Worm (Caenorhabditis elegans) whole organism, L4 larva: ENCODE data around the gene pqn-80.

Experiments
- F49E8.2 ChIP-seq: sonication (generic microtip); optimal IDR thresholded peaks from 2 replicates; lab custom pipeline; 2016; ENCODE audit warnings: missing compliant biosample characterization, mild to moderate bottlenecking, missing genetic modification characterization, borderline replicate concordance
- Y48G9A.11 ChIP-seq: fragments of 200-800 bp; sonication (Bioruptor generic); IDR thresholded peaks from 2 replicates; pipeline ENCODE4 v1.3.6; 2022; ENCODE audit warnings: missing genetic modification reagents, missing genetic modification characterization, missing compliant biosample characterization
- aha-1 ChIP-seq: fragments of 150-350 bp; peaks from one replicate; lab custom pipeline; 2014; ENCODE audit warnings: missing biosample characterization, missing genetic modification characterization
- aly-2 ChIP-seq: sonication (generic microtip); optimal IDR thresholded peaks from 2 replicates; lab custom pipeline; 2018; ENCODE audit warnings: missing biosample characterization, missing genetic modification characterization
- ceh-82 ChIP-seq: sonication (generic microtip); optimal IDR thresholded peaks from 2 replicates; lab custom pipeline; 2017; ENCODE audit warnings: missing biosample characterization, missing genetic modification characterization
- daf-16 ChIP-seq, 3 experiments: sonication (generic microtip); optimal IDR thresholded peaks; 2 replicates each; lab custom pipeline; 2016 to 2017; ENCODE audit warnings: missing genetic modification characterization in 3 of 3, missing genetic modification reagents in 3 of 3, mild to moderate bottlenecking in 2 of 3, missing compliant biosample characterization in 2 of 3, missing biosample characterization in 1 of 3, moderate library complexity in 1 of 3
- daf-19 ChIP-seq: fragments of 200-800 bp; sonication (Bioruptor generic); conservative IDR thresholded peaks from 2 replicates; pipeline ENCODE4 v1.3.6; 2022; ENCODE audit warnings: missing genetic modification characterization, missing compliant biosample characterization
- dmd-6 ChIP-seq: fragments of 200-800 bp; sonication (Bioruptor generic); IDR thresholded peaks from 2 replicates; pipeline ENCODE4 v1.3.6; 2022; ENCODE audit warnings: missing genetic modification reagents, missing genetic modification characterization, missing compliant biosample characterization
- dmd-9 ChIP-seq: fragments of 200-800 bp; sonication (Bioruptor generic); IDR thresholded peaks from 2 replicates; pipeline ENCODE4 v1.3.6; 2022; ENCODE audit warnings: missing genetic modification reagents, missing genetic modification characterization, missing compliant biosample characterization
- dve-1 ChIP-seq: sonication (generic microtip); optimal IDR thresholded peaks from 2 replicates; lab custom pipeline; 2017; ENCODE audit warnings: antibody characterized with exemption, mild to moderate bottlenecking, missing genetic modification characterization, missing compliant biosample characterization; ENCODE audit not compliant: insufficient read depth
- hlh-11 ChIP-seq: fragments of 200-800 bp; sonication (Bioruptor generic); optimal IDR thresholded peaks from 2 replicates; lab custom pipeline; 2018; ENCODE audit warnings: mild to moderate bottlenecking, missing genetic modification characterization, missing compliant biosample characterization
- hlh-30 ChIP-seq: sonication (generic microtip); optimal IDR thresholded peaks from 2 replicates; lab custom pipeline; 2017; ENCODE audit warnings: antibody characterized with exemption, mild to moderate bottlenecking, missing genetic modification characterization, missing compliant biosample characterization; ENCODE audit not compliant: insufficient read depth
- hmg-1.1 ChIP-seq: fragments of 200-800 bp; sonication (Bioruptor generic); IDR thresholded peaks from 2 replicates; pipeline ENCODE4 v1.3.6; 2022; ENCODE audit warnings: missing genetic modification reagents, missing genetic modification characterization, missing compliant biosample characterization
- lin-38 ChIP-seq: fragments of 200-800 bp; sonication (Bioruptor generic); IDR thresholded peaks from 2 replicates; pipeline ENCODE4 v1.3.6; 2022; ENCODE audit warnings: missing genetic modification reagents, missing genetic modification characterization, missing compliant biosample characterization
- lin-39 ChIP-seq: fragments of 150-350 bp; optimal IDR thresholded peaks from 2 replicates; lab custom pipeline; 2014; ENCODE audit warnings: missing biosample characterization, missing genetic modification reagents, missing genetic modification characterization
- madf-5 ChIP-seq, 2 experiments: fragments of 200-800 bp; sonication (Bioruptor generic); IDR thresholded peaks; 2 replicates each; pipeline ENCODE4 v1.3.6; 2022; ENCODE audit warnings: missing compliant biosample characterization in 2 of 2, missing genetic modification characterization in 2 of 2
- madf-9 ChIP-seq: fragments of 200-800 bp; sonication (Bioruptor generic); conservative IDR thresholded peaks from 2 replicates; pipeline ENCODE4 v1.3.6; 2022; ENCODE audit warnings: missing genetic modification reagents, missing genetic modification characterization, missing compliant biosample characterization
- mdl-1 ChIP-seq, 2 experiments: fragments of 150-350 bp in 1 of 2; sonication (generic microtip) in 1 of 2; optimal IDR thresholded peaks; 2 replicates each; lab custom pipeline; 2014 to 2017; ENCODE audit warnings: missing biosample characterization in 2 of 2, missing genetic modification characterization in 2 of 2
- mes-2 ChIP-seq: sonication (generic microtip); optimal IDR thresholded peaks from 2 replicates; lab custom pipeline; 2016; ENCODE audit warnings: missing genotype, mild to moderate bottlenecking, missing genetic modification characterization, missing compliant biosample characterization; ENCODE audit not compliant: poor library complexity, severe bottlenecking
- mxl-3 ChIP-seq: fragments of 200-800 bp; sonication (Bioruptor generic); optimal IDR thresholded peaks from 2 replicates; lab custom pipeline; 2018; ENCODE audit warnings: mild to moderate bottlenecking, missing genetic modification characterization, missing compliant biosample characterization
- nhr-102 ChIP-seq: sonication (generic microtip); optimal IDR thresholded peaks from 2 replicates; lab custom pipeline; 2016; ENCODE audit warnings: mild to moderate bottlenecking, missing genetic modification characterization, moderate library complexity, missing compliant biosample characterization
- nhr-237 ChIP-seq: sonication (generic microtip); optimal IDR thresholded peaks from 2 replicates; lab custom pipeline; 2017; ENCODE audit warnings: missing biosample characterization, missing genetic modification characterization
- nhr-25 ChIP-seq: sonication (generic microtip); optimal IDR thresholded peaks from 2 replicates; lab custom pipeline; 2017; ENCODE audit warnings: missing genetic modification characterization, mild to moderate bottlenecking, missing compliant biosample characterization, antibody characterized with exemption, moderate library complexity, borderline replicate concordance; ENCODE audit not compliant: insufficient read depth
- nhr-28 ChIP-seq: fragments of 150-350 bp; optimal IDR thresholded peaks from 2 replicates; lab custom pipeline; 2014; ENCODE audit warnings: missing biosample characterization, missing genetic modification characterization
- nhr-42 ChIP-seq: fragments of 200-800 bp; sonication (Bioruptor generic); IDR thresholded peaks from 2 replicates; pipeline ENCODE4 v1.3.6; 2022; ENCODE audit warnings: missing genetic modification characterization, missing compliant biosample characterization
- nhr-48 ChIP-seq: sonication (generic microtip); optimal IDR thresholded peaks from 2 replicates; lab custom pipeline; 2016; ENCODE audit warnings: mild to moderate bottlenecking, missing genetic modification characterization, missing compliant biosample characterization
- nhr-76 ChIP-seq: fragments of 150-350 bp; optimal IDR thresholded peaks from 2 replicates; lab custom pipeline; 2014; ENCODE audit warnings: missing biosample characterization, missing genetic modification characterization
- nhr-77 ChIP-seq: fragments of 150-350 bp; optimal IDR thresholded peaks from 2 replicates; lab custom pipeline; 2014; ENCODE audit warnings: missing biosample characterization, missing genetic modification characterization
- pha-4 ChIP-seq, 2 experiments: fragments of 150-350 bp in 1 of 2; fragments of 200-800 bp in 1 of 2; sonication (Bioruptor generic) in 1 of 2; IDR thresholded peaks in 1 of 2; optimal IDR thresholded peaks in 1 of 2; 2 replicates each; pipeline versions ENCODE4 v1.3.6 to Lab custom; 2014 to 2022; ENCODE audit warnings: missing genetic modification characterization in 2 of 2, missing genetic modification reagents in 2 of 2, missing biosample characterization in 1 of 2, missing compliant biosample characterization in 1 of 2
- php-3 ChIP-seq: fragments of 200-800 bp; sonication (Bioruptor generic); IDR thresholded peaks from 2 replicates; pipeline ENCODE4 v1.3.6; 2022; ENCODE audit warnings: missing genetic modification reagents, missing genetic modification characterization, missing compliant biosample characterization
- snpc-4 ChIP-seq: fragments of 150-350 bp; optimal IDR thresholded peaks from 2 replicates; lab custom pipeline; 2014; ENCODE audit warnings: missing biosample characterization, missing genetic modification characterization
- tra-1 ChIP-seq: fragments of 200-800 bp; sonication (Bioruptor generic); IDR thresholded peaks from 2 replicates; pipeline ENCODE4 v1.3.6; 2022; ENCODE audit warnings: missing genetic modification reagents, missing genetic modification characterization, missing compliant biosample characterization
- zfp-3 ChIP-seq: fragments of 200-800 bp; sonication (Bioruptor generic); conservative IDR thresholded peaks from 2 replicates; pipeline ENCODE4 v1.3.6; 2022; ENCODE audit warnings: missing genetic modification reagents, missing genetic modification characterization, missing compliant biosample characterization

The pqn-80 gene

DNA sequence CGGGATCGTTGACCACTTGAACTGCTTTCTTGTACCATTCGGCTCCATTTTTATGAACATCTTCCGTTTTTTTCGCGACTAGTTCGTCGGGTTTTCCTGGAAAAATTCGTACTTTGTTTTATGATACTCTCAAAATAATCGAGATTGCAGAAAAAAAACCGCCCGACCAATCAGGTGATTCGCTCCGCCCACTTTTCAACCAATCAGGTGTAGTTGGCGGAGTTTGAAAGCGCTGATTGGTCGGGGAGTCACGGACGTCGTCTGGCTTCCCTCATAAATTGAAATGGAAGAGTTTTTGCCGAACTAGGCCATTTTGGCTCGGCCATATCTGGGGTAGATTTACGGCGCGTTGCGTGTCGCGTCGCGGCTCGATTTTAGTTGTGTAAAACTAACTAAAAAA, 26.2 kb downstream of the pqn-80 start:
- TF ChIP-seq nhr-77 (tag; lab: Kevin White, UChicago) = no peak
- no peak for TF ChIP-seq ceh-82
- 0 out of 2 replicates have a peak, but pooled peaks have one; percentile 43 for TF ChIP-seq dmd-9 (GFP tag; lab: Robert Waterston, UW)
- 0 out of 4 replicates have a peak, but pooled peaks of 1 of the 2 experiments have one; percentile 22 for TF ChIP-seq madf-5 (GFP tag; IDR thresholded peaks at IDR 0.05; lab: Robert Waterston, UW)
- peak; percentile 60 for TF ChIP-seq aha-1 (tag; lab: Kevin White, UChicago)
- no peak for TF ChIP-seq nhr-76 (tag; lab: Kevin White, UChicago)
- TF ChIP-seq, all 104 proteins: peak for 3

ce11 chrIII:12658649-12659048, 32.3 kb downstream of the pqn-80 start:
- TF ChIP-seq aly-2 (tag; lab: Kevin White, UChicago) = no peak
- peak; percentile 77 for TF ChIP-seq php-3 (GFP tag; lab: Robert Waterston, UW)
- peak; percentile 10; the same call in 1 of the 2 replicates for TF ChIP-seq pha-4 (GFP tag; IDR thresholded peaks at IDR 0.05; lab: Robert Waterston, UW)
- TF ChIP-seq pha-4 (tag; optimal IDR thresholded peaks at IDR 0.05; lab: Kevin White, UChicago) = no peak
- TF ChIP-seq nhr-48 (tag; lab: Kevin White, UChicago) = peak; percentile 21
- TF ChIP-seq Y48G9A.11 (GFP tag; lab: Robert Waterston, UW) = no peak
- TF ChIP-seq zfp-3 (GFP tag; lab: Robert Waterston, UW) = peak; percentile 56; the same call in 1 of the 2 replicates
- no peak for TF ChIP-seq nhr-77 (tag; lab: Kevin White, UChicago)
- no peak for TF ChIP-seq lin-39 (tag; lab: Kevin White, UChicago)
- peak; percentile 22 for TF ChIP-seq dve-1 (tag; lab: Kevin White, UChicago)
- TF ChIP-seq aha-1 (tag; lab: Kevin White, UChicago) = no peak
- TF ChIP-seq daf-16 (GFP tag; optimal IDR thresholded peaks at IDR 0.05; lab: Kevin White, UChicago) = peak in 1 of 2 experiments; percentile 76
- peak; percentile 3 for TF ChIP-seq daf-16 (tag; optimal IDR thresholded peaks at IDR 0.05; lab: Kevin White, UChicago)
- TF ChIP-seq nhr-42 (GFP tag; lab: Robert Waterston, UW) = no peak
- peak; percentile 93 for TF ChIP-seq dmd-6
- TF ChIP-seq nhr-76 (tag; lab: Kevin White, UChicago) = no peak
- TF ChIP-seq hlh-11 (tag; lab: Kevin White, UChicago) = peak; percentile 30
- TF ChIP-seq nhr-102 (tag; lab: Kevin White, UChicago) = peak; percentile 62
- TF ChIP-seq tra-1 (GFP tag; lab: Robert Waterston, UW) = peak; percentile 87

DNA sequence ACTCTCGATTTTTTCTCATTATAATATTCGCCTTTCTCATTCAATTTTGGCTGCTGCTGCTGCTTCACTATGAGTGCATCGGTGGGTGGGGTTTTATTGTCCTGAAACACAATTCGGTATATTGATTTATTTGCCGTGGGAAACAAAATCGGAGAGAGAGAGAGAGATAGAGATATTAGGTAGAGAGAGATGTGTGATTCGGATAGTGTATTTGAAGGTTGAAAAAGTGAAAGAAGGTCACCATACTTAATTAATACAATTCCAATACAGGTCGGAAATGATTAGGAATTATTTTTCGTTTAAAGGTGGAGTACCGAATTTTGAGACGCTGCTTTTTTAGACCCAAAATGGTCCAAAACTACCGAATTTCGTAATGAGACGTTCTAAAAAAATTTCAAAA, 35.8 kb downstream of the pqn-80 start, which contains the start of gene tpst-1:
Gene tpst-1 (minus strand): TSS at position 101 of the 400 bp plus-strand sequence.
- TF ChIP-seq madf-9 (GFP tag; lab: Robert Waterston, UW) = no peak
- peak; percentile 38 for TF ChIP-seq aha-1 (tag; lab: Kevin White, UChicago)

- TF ChIP-seq hlh-30 (tag; lab: Kevin White, UChicago) (peak; percentile 61), dmd-6 (peak; percentile 19; the same call in 1 of the 2 replicates), hlh-11 (tag; lab: Kevin White, UChicago) (peak; percentile 44), mes-2 (tag; lab: Kevin White, UChicago) (peak; percentile 20), nhr-28 (tag; lab: Kevin White, UChicago) (peak; percentile 25), lin-38 (GFP tag; lab: Robert Waterston, UW) (peak; percentile 78), aha-1 (tag; lab: Kevin White, UChicago) (peak; percentile 66), hmg-1.1 (GFP tag; lab: Robert Waterston, UW) (peak; percentile 63), mxl-3 (GFP tag; lab: Kevin White, UChicago) (peak; percentile 89)
Measured at ce11 chrIII:12665500-12665907, 39.1 kb downstream of the pqn-80 start.

DNA sequence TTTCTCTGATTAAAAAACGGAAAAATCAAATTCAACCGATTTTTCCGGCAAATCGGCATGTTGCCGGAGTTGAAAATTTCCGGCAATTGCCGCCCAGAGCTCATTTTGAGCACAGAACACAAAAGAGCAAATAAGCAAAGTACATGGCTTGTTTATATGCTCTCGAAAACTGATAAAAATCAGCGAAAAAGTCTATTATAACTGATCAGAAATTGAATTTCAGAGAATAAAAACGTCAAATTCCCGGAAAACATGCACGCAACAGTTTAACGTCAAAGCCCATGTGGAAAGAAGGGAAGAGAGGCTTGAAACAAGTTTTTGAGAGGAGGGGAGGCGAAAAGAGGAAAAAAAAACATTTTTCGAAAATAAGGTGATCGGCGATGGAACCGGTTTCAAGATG, 42.5 kb downstream of the pqn-80 start:
- no peak for TF ChIP-seq daf-16 (GFP tag; optimal IDR thresholded peaks at IDR 0.05; lab: Kevin White, UChicago)
- TF ChIP-seq daf-16 (tag; optimal IDR thresholded peaks at IDR 0.05; lab: Kevin White, UChicago) = peak; percentile 56
- no peak for TF ChIP-seq nhr-25
- TF ChIP-seq dmd-6 = peak; percentile 55
- TF ChIP-seq daf-19 (GFP tag; lab: Robert Waterston, UW) = no peak
- TF ChIP-seq mdl-1 (tag; optimal IDR thresholded peaks at IDR 0.05; lab: Kevin White, UChicago) = peak in 1 of 2 experiments; percentile 7
- no peak for TF ChIP-seq nhr-237
- no peak for TF ChIP-seq F49E8.2 (tag; lab: Kevin White, UChicago)
- no peak for TF ChIP-seq snpc-4 (tag; lab: Kevin White, UChicago)
- TF ChIP-seq hmg-1.1 (GFP tag; lab: Robert Waterston, UW) = no peak
